Fruit fly (Drosophila melanogaster): ENCODE results near the gene CG43145.

CG43145 gene

dm6 chr2L:3662307-3662795 lies 39.3 kb upstream of the CG43145 start, which contains the start of gene Drgx (continued):
- TF ChIP-seq Bgb (GFP tag; IDR thresholded peaks at IDR 0.05; ENCODE audit: partially characterized antibody), result peak; percentile 13; the same call in 1 of the 2 replicates
- TF ChIP-seq seq (GFP tag; IDR thresholded peaks at IDR 0.05), result peak; percentile 82
- 0 out of 4 replicates have a peak, but pooled peaks have one; percentile 20 for TF ChIP-seq Dll (GFP tag; IDR thresholded peaks at IDR 0.05; ENCODE audit: partially characterized antibody)
- no peak for TF ChIP-seq CG8944 (GFP tag; optimal IDR thresholded peaks at IDR 0.05)
- peak; percentile 92 for TF ChIP-seq Nf-YA (GFP tag; IDR thresholded peaks at IDR 0.05)
- no peak for TF ChIP-seq pb (GFP tag; optimal IDR thresholded peaks at IDR 0.05)
- TF ChIP-seq CTCF (GFP tag; optimal IDR thresholded peaks at IDR 0.05), result peak; percentile 14
- peak; percentile 96 for TF ChIP-seq Adf1 (GFP tag; IDR thresholded peaks at IDR 0.05)
- peak; percentile 58; the same call in 1 of the 4 replicates for TF ChIP-seq chinmo (GFP tag; IDR thresholded peaks at IDR 0.05; ENCODE audit: partially characterized antibody)
- peak; percentile 35; the same call in 2 of the 3 replicates for TF ChIP-seq CG34224 (GFP tag; IDR thresholded peaks at IDR 0.05; ENCODE audit: partially characterized antibody)
- peak; percentile 98 for TF ChIP-seq Nf-YB (GFP tag; optimal IDR thresholded peaks at IDR 0.05)
- TF ChIP-seq Kr (GFP tag; optimal IDR thresholded peaks at IDR 0.05), result no peak
- TF ChIP-seq Vsx1 (GFP tag; optimal IDR thresholded peaks at IDR 0.05), result no peak
- peak; percentile 87 for TF ChIP-seq CG8478 (optimal IDR thresholded peaks at IDR 0.05)
- TF ChIP-seq nerfin-1 (tag; optimal IDR thresholded peaks at IDR 0.05), result peak; percentile 64
- TF ChIP-seq ato (GFP tag; IDR thresholded peaks at IDR 0.05; ENCODE audit: partially characterized antibody), result 0 out of 2 replicates have a peak, but pooled peaks have one; percentile 12
- no peak for TF ChIP-seq CG12659 (GFP tag; optimal IDR thresholded peaks at IDR 0.05)
- peak; percentile 93 for TF ChIP-seq CG1832 (GFP tag; optimal IDR thresholded peaks at IDR 0.05)
- TF ChIP-seq Asciz (GFP tag; optimal IDR thresholded peaks at IDR 0.05), result no peak
- TF ChIP-seq Pdp1 (GFP tag; optimal IDR thresholded peaks at IDR 0.05), result no peak
- 0 out of 3 replicates have a peak, but pooled peaks have one; percentile 39 for TF ChIP-seq CG6791 (GFP tag; IDR thresholded peaks at IDR 0.05; ENCODE audit: partially characterized antibody)
- TF ChIP-seq nerfin-2 (GFP tag; IDR thresholded peaks at IDR 0.05; ENCODE audit: partially characterized antibody), result peak; percentile 17; the same call in 1 of the 2 replicates
- peak; percentile 94 for TF ChIP-seq crol (GFP tag; IDR thresholded peaks at IDR 0.05)
- 0 out of 2 replicates have a peak, but pooled peaks have one; percentile 19 for TF ChIP-seq CG32767 (GFP tag; IDR thresholded peaks at IDR 0.05)
- peak; percentile 37 to 58 for TF ChIP-seq Trl (optimal IDR thresholded peaks at IDR 0.05)
- no peak for TF ChIP-seq Trl (GFP tag; optimal IDR thresholded peaks at IDR 0.05)
- 0 out of 2 replicates have a peak, but pooled peaks have one; percentile 14 for TF ChIP-seq unc-4 (GFP tag; IDR thresholded peaks at IDR 0.05; ENCODE audit: partially characterized antibody)
- TF ChIP-seq phol (tag; optimal IDR thresholded peaks at IDR 0.05), result peak; percentile 9
- TF ChIP-seq chm (GFP tag; IDR thresholded peaks at IDR 0.05), result 0 out of 2 replicates have a peak, but pooled peaks have one; percentile 37
- TF ChIP-seq scrt (GFP tag; optimal IDR thresholded peaks at IDR 0.05), result no peak
- peak; percentile 97 for TF ChIP-seq ewg (GFP tag; optimal IDR thresholded peaks at IDR 0.05)

dm6 chr2L:3668451-3668850 lies 33.2 kb upstream of the CG43145 start, which contains the start of gene Sfp24Ba:
Sfp24Ba (minus strand) TSS chr2L:3668551.
- TF ChIP-seq org-1 (GFP tag; optimal IDR thresholded peaks at IDR 0.05) (no peak), slbo (GFP tag; IDR thresholded peaks at IDR 0.05) (no peak), bigmax (GFP tag; optimal IDR thresholded peaks at IDR 0.05) (no peak), CG14050 (GFP tag; IDR thresholded peaks at IDR 0.05) (no peak), CG10462 (GFP tag; optimal IDR thresholded peaks at IDR 0.05) (no peak), twi (tag; optimal IDR thresholded peaks at IDR 0.05) (no peak), her (GFP tag; optimal IDR thresholded peaks at IDR 0.05) (no peak), ATbp (GFP tag; optimal IDR thresholded peaks at IDR 0.05) (no peak), Fer2 (tag; optimal IDR thresholded peaks at IDR 0.05) (no peak), psq (GFP tag; optimal IDR thresholded peaks at IDR 0.05) (no peak), CG9876 (GFP tag; optimal IDR thresholded peaks at IDR 0.05) (no peak), CG9932 (GFP tag; IDR thresholded peaks at IDR 0.05) (no peak), lola (GFP tag; optimal IDR thresholded peaks at IDR 0.05) (no peak), CG7372 (GFP tag; IDR thresholded peaks at IDR 0.05) (no peak), yki (optimal IDR thresholded peaks at IDR 0.05) (no peak)
